Worm (Caenorhabditis elegans): ENCODE results near the gene prp-8.

The prp-8 gene

ce11 chrIII:8163788-8164423 is at the start of gene prp-8 (continued):
- TF ChIP-seq D2030.7 (GFP tag; IDR thresholded peaks at IDR 0.05) (peak; percentile 46), madf-10 (tag; optimal IDR thresholded peaks at IDR 0.05) (peak; percentile 80), mcd-1 (GFP tag; IDR thresholded peaks at IDR 0.05) (peak; percentile 76), mxl-1 (tag; optimal IDR thresholded peaks at IDR 0.05) (no peak), ceh-27 (GFP tag; optimal IDR thresholded peaks at IDR 0.05) (peak; percentile 91), pbrm-1 (GFP tag; IDR thresholded peaks at IDR 0.05) (peak; percentile 43; the same call in 1 of the 2 replicates), ztf-6 (GFP tag; IDR thresholded peaks at IDR 0.05) (no peak), lin-40 (tag; optimal IDR thresholded peaks at IDR 0.05) (peak; percentile 76), lsl-1 (GFP tag; optimal IDR thresholded peaks at IDR 0.05) (peak; percentile 86), athp-1 (tag; optimal IDR thresholded peaks at IDR 0.05) (peak; percentile 71), ceh-91 (GFP tag; IDR thresholded peaks at IDR 0.05) (peak; percentile 56), ZK185.1 (tag; optimal IDR thresholded peaks at IDR 0.05; ENCODE audit: poor library complexity, severe bottlenecking) (peak; percentile 75), ztf-28 (GFP tag; IDR thresholded peaks at IDR 0.05) (no peak), cebp-1 (GFP tag; IDR thresholded peaks at IDR 0.05) (peak; percentile 31; the same call in 1 of the 2 replicates), cebp-1 (tag; optimal IDR thresholded peaks at IDR 0.05) (peak; percentile 67), egrh-3 (GFP tag; IDR thresholded peaks at IDR 0.05) (peak; percentile 32; the same call in 1 of the 2 replicates), snpc-3.4 (tag; optimal IDR thresholded peaks at IDR 0.05) (peak; percentile 18), lin-35 (GFP tag; optimal IDR thresholded peaks at IDR 0.05) (peak in 1 of 3 experiments; percentile 89), ceh-100 (GFP tag; IDR thresholded peaks at IDR 0.05) (peak; percentile 17; the same call in 1 of the 2 replicates), dox-1 (GFP tag; IDR thresholded peaks at IDR 0.05) (peak; percentile 84), lir-1 (GFP tag; conservative IDR thresholded peaks at IDR 0.05) (peak; percentile 67; the same call in 1 of the 2 replicates)

ce11 chrIII:8115877-8116276 is 48.3 kb upstream of the prp-8 start:
- TF ChIP-seq madf-8 (GFP tag; conservative IDR thresholded peaks at IDR 0.05) = no peak
- TF ChIP-seq ztf-3 (GFP tag; optimal IDR thresholded peaks at IDR 0.05) = no peak
- no peak for TF ChIP-seq B0035.1 (tag; optimal IDR thresholded peaks at IDR 0.05)
- peak; percentile 59 for TF ChIP-seq zfh-2 (GFP tag; conservative IDR thresholded peaks at IDR 0.05)

- peak; percentile 54 for TF ChIP-seq egrh-3 (GFP tag; IDR thresholded peaks at IDR 0.05)
- TF ChIP-seq rcor-1 (GFP tag; IDR thresholded peaks at IDR 0.05) = no peak
- TF ChIP-seq attf-5 (GFP tag; optimal IDR thresholded peaks at IDR 0.05) = no peak
- no peak for TF ChIP-seq die-1 (tag; optimal IDR thresholded peaks at IDR 0.05)
- TF ChIP-seq egl-44 (GFP tag; IDR thresholded peaks at IDR 0.05) = no peak
- TF ChIP-seq ztf-18 (tag; optimal IDR thresholded peaks at IDR 0.05) = no peak
- no peak for TF ChIP-seq mcd-1 (GFP tag; IDR thresholded peaks at IDR 0.05)
- peak; percentile 85 for TF ChIP-seq zfh-2 (GFP tag; conservative IDR thresholded peaks at IDR 0.05)
- no peak for TF ChIP-seq let-607 (tag; optimal IDR thresholded peaks at IDR 0.05)
- TF ChIP-seq ZK185.1 (tag; optimal IDR thresholded peaks at IDR 0.05; ENCODE audit: poor library complexity, severe bottlenecking) = no peak
Observed at ce11 chrIII:8117155-8117554, 47.0 kb upstream of the prp-8 start.

ce11 chrIII:8121132-8121531 is 43.0 kb upstream of the prp-8 start, which contains the start of gene gei-8:
TSS of gene gei-8 (minus strand) at chrIII:8121232.
- TF ChIP-seq tbp1 (GFP tag; optimal IDR thresholded peaks at IDR 0.05) (no peak), Y56A3A.18 (GFP tag; IDR thresholded peaks at IDR 0.05) (no peak), pha-4 (tag; optimal IDR thresholded peaks at IDR 0.05) (no peak), ceh-79 (tag; optimal IDR thresholded peaks at IDR 0.05) (no peak), mcd-1 (GFP tag; IDR thresholded peaks at IDR 0.05) (no peak), F37B4.10 (GFP tag; IDR thresholded peaks at IDR 0.05) (no peak), C17E4.6 (GFP tag; IDR thresholded peaks at IDR 0.05) (no peak), snpc-4 (GFP tag; optimal IDR thresholded peaks at IDR 0.05) (no peak), snpc-4 (tag; optimal IDR thresholded peaks at IDR 0.05) (no peak), hsf-1 (GFP tag; IDR thresholded peaks at IDR 0.05) (no peak), ekl-4 (GFP tag; IDR thresholded peaks at IDR 0.05) (no peak), nhr-90 (tag; optimal IDR thresholded peaks at IDR 0.05) (no peak), die-1 (tag; optimal IDR thresholded peaks at IDR 0.05) (no peak), K11D2.4 (GFP tag; IDR thresholded peaks at IDR 0.05) (no peak), bed-2 (GFP tag; IDR thresholded peaks at IDR 0.05) (no peak)

Data from whole organism, young adult.